Fruit fly (Drosophila melanogaster) whole organism, pupa: Measurements from ENCODE around the gene CG1677.

Experiments
- CG10348 ChIP-seq: fragments of 200-800 bp; sonication (Bioruptor generic); IDR thresholded peaks from 2 replicates; pipeline ENCODE4 v1.3.6; 2022; ENCODE audit warnings: missing biosample characterization, missing genetic modification characterization
- CG12605 ChIP-seq: fragments of 200-800 bp; sonication (Bioruptor generic); IDR thresholded peaks from 2 replicates; pipeline ENCODE4 v1.3.6; 2022; ENCODE audit warnings: missing biosample characterization, missing genetic modification characterization
- CG13204 ChIP-seq: fragments of 200-800 bp; sonication (Bioruptor generic); optimal IDR thresholded peaks from 2 replicates; lab custom pipeline; 2018; ENCODE audit warnings: missing biosample characterization, mild to moderate bottlenecking, missing genetic modification characterization, moderate library complexity
- CG17806 ChIP-seq: fragments of 200-800 bp; sonication (Bioruptor generic); optimal IDR thresholded peaks from 2 replicates; lab custom pipeline; 2018; ENCODE audit warnings: missing biosample characterization, mild to moderate bottlenecking, missing genetic modification characterization, moderate library complexity
- CG32121 ChIP-seq: fragments of 200-800 bp; sonication (Bioruptor generic); IDR thresholded peaks from 2 replicates; pipeline ENCODE4 v1.3.6; 2022; ENCODE audit warnings: missing biosample characterization, missing genetic modification characterization
- CG34367 ChIP-seq: fragments of 200-800 bp; sonication (Bioruptor generic); optimal IDR thresholded peaks from 2 replicates; lab custom pipeline; 2018; ENCODE audit warnings: missing biosample characterization, mild to moderate bottlenecking, missing genetic modification characterization
- CG8301 ChIP-seq: fragments of 200-800 bp; sonication (Bioruptor generic); optimal IDR thresholded peaks from 2 replicates; lab custom pipeline; 2018; ENCODE audit warnings: missing biosample characterization, mild to moderate bottlenecking, missing genetic modification characterization
- EcR ChIP-seq: fragments of 200-800 bp; sonication (Bioruptor generic); optimal IDR thresholded peaks from 3 replicates; lab custom pipeline; 2019; ENCODE audit warnings: missing biosample characterization, missing genetic modification characterization, mild to moderate bottlenecking, moderate library complexity, missing genetic modification reagents
- Pif1A ChIP-seq: fragments of 200-800 bp; sonication (Bioruptor generic); optimal IDR thresholded peaks from 3 replicates; lab custom pipeline; 2016; ENCODE audit warnings: missing biosample characterization, missing genetic modification characterization
- Pif1B ChIP-seq: fragments of 200-800 bp; sonication (Bioruptor generic); optimal IDR thresholded peaks from 3 replicates; lab custom pipeline; 2016; ENCODE audit warnings: missing biosample characterization, missing genetic modification characterization
- Snoo ChIP-seq: fragments of 200-800 bp; sonication (Bioruptor generic); optimal IDR thresholded peaks from 3 replicates; lab custom pipeline; 2017; ENCODE audit warnings: missing biosample characterization, mild to moderate bottlenecking, missing genetic modification characterization, inconsistent platforms
- gl ChIP-seq: fragments of 200-800 bp; sonication (Bioruptor generic); optimal IDR thresholded peaks from 2 replicates; lab custom pipeline; 2018; ENCODE audit warnings: missing biosample characterization, mild to moderate bottlenecking, missing genetic modification characterization
- rn ChIP-seq: fragments of 200-800 bp; sonication (Bioruptor generic); IDR thresholded peaks from 2 replicates; pipeline ENCODE4 v1.3.6; 2022; ENCODE audit warnings: missing biosample characterization, missing genetic modification characterization

dm6 chrX:7298323-7298722 lies 107.3 kb downstream of the CG1677 start:
- no peak for TF ChIP-seq gl (tag; lab: Kevin White, UChicago)
- no peak for TF ChIP-seq CG12605
- no peak for TF ChIP-seq CG17806 (tag; lab: Kevin White, UChicago)
- no peak for TF ChIP-seq CG13204 (GFP tag; lab: Kevin White, UChicago)
- TF ChIP-seq rn (GFP tag; lab: Robert Waterston, UW) = no peak
- TF ChIP-seq Snoo (tag; lab: Kevin White, UChicago) = no peak
- TF ChIP-seq EcR (GFP tag; lab: Kevin White, UChicago) = no peak
- no peak for TF ChIP-seq CG32121
- TF ChIP-seq CG10348 (GFP tag; lab: Robert Waterston, UW) = no peak
- TF ChIP-seq Pif1A (GFP tag; lab: Kevin White, UChicago) = no peak
- no peak for TF ChIP-seq CG8301 (tag; lab: Kevin White, UChicago)
- no peak for TF ChIP-seq Pif1B (GFP tag; lab: Kevin White, UChicago)
- no peak for TF ChIP-seq CG34367 (tag; lab: Kevin White, UChicago)
